Fruit fly (Drosophila melanogaster) whole organism, embryonic: ENCODE results near the gene CG10300.

Experiments
- CG10431 ChIP-seq: fragments of 200-800 bp; sonication (Bioruptor generic); optimal IDR thresholded peaks from 3 replicates; lab custom pipeline; 2018; ENCODE audit warnings: missing biosample characterization, mild to moderate bottlenecking, missing genetic modification characterization
- CG10654 ChIP-seq: fragments of 200-800 bp; sonication (Bioruptor generic); optimal IDR thresholded peaks from 2 replicates; lab custom pipeline; 2016; ENCODE audit warnings: missing biosample characterization, missing genetic modification characterization
- CG11247 ChIP-seq: fragments of 200-800 bp; sonication (Bioruptor generic); IDR thresholded peaks from 2 replicates; pipeline ENCODE4 v1.3.6; 2022; ENCODE audit warnings: missing biosample characterization, missing genetic modification characterization
- CG11504 ChIP-seq: fragments of 200-800 bp; sonication (Bioruptor generic); optimal IDR thresholded peaks from 3 replicates; lab custom pipeline; 2019; ENCODE audit warnings: missing biosample characterization, mild to moderate bottlenecking, missing genetic modification characterization, moderate library complexity
- CG11696 ChIP-seq: fragments of 200-800 bp; sonication (Bioruptor generic); IDR thresholded peaks from 2 replicates; pipeline ENCODE4 v1.3.6; 2022; ENCODE audit warnings: missing biosample characterization, missing genetic modification characterization
- CG11723 ChIP-seq: fragments of 200-800 bp; sonication (Bioruptor generic); optimal IDR thresholded peaks from 2 replicates; lab custom pipeline; 2017; ENCODE audit warnings: missing biosample characterization, mild to moderate bottlenecking, missing genetic modification characterization
- CG13296 ChIP-seq: fragments of 200-800 bp; sonication (Bioruptor generic); optimal IDR thresholded peaks from 3 replicates; lab custom pipeline; 2018; ENCODE audit warnings: missing biosample characterization, mild to moderate bottlenecking, missing genetic modification characterization
- CG14710 ChIP-seq: fragments of 200-800 bp; sonication (Bioruptor generic); optimal IDR thresholded peaks from 3 replicates; lab custom pipeline; 2019; ENCODE audit warnings: missing biosample characterization, mild to moderate bottlenecking, missing genetic modification characterization, moderate library complexity
- CG15514 ChIP-seq: fragments of 200-800 bp; sonication (Bioruptor generic); optimal IDR thresholded peaks from 3 replicates; lab custom pipeline; 2017; ENCODE audit warnings: missing biosample characterization, missing genetic modification characterization, mild to moderate bottlenecking, moderate library complexity, missing genetic modification reagents
- CG18011 ChIP-seq: fragments of 200-800 bp; sonication (Bioruptor generic); optimal IDR thresholded peaks from 2 replicates; lab custom pipeline; 2017; ENCODE audit warnings: missing biosample characterization, missing genetic modification characterization, mild to moderate bottlenecking, moderate library complexity, missing genotype
- CG18764 ChIP-seq: fragments of 200-800 bp; sonication (Bioruptor generic); optimal IDR thresholded peaks from 3 replicates; lab custom pipeline; 2016; ENCODE audit warnings: missing biosample characterization, missing genetic modification characterization
- CG2199 ChIP-seq: fragments of 200-800 bp; sonication (Bioruptor generic); IDR thresholded peaks from 3 replicates; pipeline ENCODE4 v1.3.6; 2022; ENCODE audit warnings: missing biosample characterization, missing genetic modification characterization
- CG30403 ChIP-seq: fragments of 200-800 bp; sonication (Bioruptor generic); optimal IDR thresholded peaks from 3 replicates; lab custom pipeline; 2016; ENCODE audit warnings: missing biosample characterization, missing genetic modification characterization
- CG34422 ChIP-seq: fragments of 200-800 bp; sonication (Bioruptor generic); IDR thresholded peaks from 3 replicates; pipeline ENCODE4 v1.3.6; 2022; ENCODE audit warnings: missing biosample characterization, missing genetic modification characterization
- CG4730 ChIP-seq: fragments of 200-800 bp; sonication (Bioruptor generic); IDR thresholded peaks from 2 replicates; pipeline ENCODE4 v1.3.6; 2022; ENCODE audit warnings: missing biosample characterization, missing genetic modification characterization
- CG6813 ChIP-seq: fragments of 200-800 bp; sonication (Bioruptor generic); optimal IDR thresholded peaks from 2 replicates; lab custom pipeline; 2017; ENCODE audit warnings: missing biosample characterization, missing genetic modification characterization, mild to moderate bottlenecking, moderate library complexity, missing genetic modification reagents
- CG7372 ChIP-seq: fragments of 200-800 bp; sonication (Bioruptor generic); IDR thresholded peaks from 2 replicates; pipeline ENCODE4 v1.3.6; 2022; ENCODE audit warnings: missing biosample characterization, missing genetic modification characterization
- CG7963 ChIP-seq: fragments of 200-800 bp; sonication (Bioruptor generic); IDR thresholded peaks from 3 replicates; pipeline ENCODE4 v1.3.6; 2022; ENCODE audit warnings: missing biosample characterization, missing genetic modification characterization; ENCODE audit not compliant: partially characterized antibody
- CG8281 ChIP-seq: fragments of 200-800 bp; sonication (Bioruptor generic); optimal IDR thresholded peaks from 2 replicates; lab custom pipeline; 2018; ENCODE audit warnings: missing biosample characterization, mild to moderate bottlenecking, missing genetic modification characterization, moderate library complexity
- CG8388 ChIP-seq: fragments of 200-800 bp; sonication (Bioruptor generic); optimal IDR thresholded peaks from 2 replicates; lab custom pipeline; 2019; ENCODE audit warnings: missing biosample characterization, mild to moderate bottlenecking, missing genetic modification characterization, moderate library complexity
- CG8924 ChIP-seq: fragments of 200-800 bp; optimal IDR thresholded peaks from 3 replicates; lab custom pipeline; 2019; ENCODE audit warnings: missing biosample characterization, mild to moderate bottlenecking, missing genetic modification characterization, moderate library complexity
- CG9932 ChIP-seq: fragments of 200-800 bp; sonication (Bioruptor generic); IDR thresholded peaks from 2 replicates; pipeline ENCODE4 v1.3.6; 2022; ENCODE audit warnings: missing biosample characterization, missing genetic modification characterization
- CrebB ChIP-seq: fragments of 200-800 bp; sonication (Bioruptor generic); optimal IDR thresholded peaks from 3 replicates; lab custom pipeline; 2018; ENCODE audit warnings: missing biosample characterization, mild to moderate bottlenecking, missing genetic modification characterization
- D19B ChIP-seq: fragments of 200-800 bp; sonication (Bioruptor generic); optimal IDR thresholded peaks from 2 replicates; lab custom pipeline; 2017; ENCODE audit warnings: missing biosample characterization, mild to moderate bottlenecking, missing genetic modification characterization
- Deaf1 ChIP-seq: fragments of 200-800 bp; optimal IDR thresholded peaks from 3 replicates; lab custom pipeline; 2019; ENCODE audit warnings: missing biosample characterization, mild to moderate bottlenecking, missing genetic modification characterization, moderate library complexity
- Ets65A ChIP-seq: fragments of 200-800 bp; sonication (Bioruptor generic); peaks from one replicate; lab custom pipeline; 2016; ENCODE audit warnings: missing biosample characterization, missing genetic modification characterization
- HLH3B ChIP-seq: fragments of 200-800 bp; sonication (Bioruptor generic); IDR thresholded peaks from 2 replicates; pipeline ENCODE4 v1.3.6; 2022; ENCODE audit warnings: missing biosample characterization, missing genetic modification characterization
- Hey ChIP-seq: fragments of 200-800 bp; sonication (Bioruptor generic); optimal IDR thresholded peaks from 3 replicates; lab custom pipeline; 2018; ENCODE audit warnings: missing biosample characterization, mild to moderate bottlenecking, missing genetic modification characterization
- HmgZ ChIP-seq: fragments of 200-800 bp; sonication (Bioruptor generic); optimal IDR thresholded peaks from 2 replicates; lab custom pipeline; 2018; ENCODE audit warnings: missing biosample characterization, mild to moderate bottlenecking, missing genetic modification characterization
- Hmx ChIP-seq: fragments of 200-800 bp; sonication (Bioruptor generic); optimal IDR thresholded peaks from 2 replicates; lab custom pipeline; 2016; ENCODE audit warnings: missing biosample characterization, missing genetic modification characterization
- Hsf ChIP-seq: fragments of 200-800 bp; sonication (Bioruptor generic); optimal IDR thresholded peaks from 3 replicates; lab custom pipeline; 2016; ENCODE audit warnings: missing biosample characterization, missing genetic modification characterization
- PHDP ChIP-seq: fragments of 200-800 bp; sonication (Bioruptor generic); optimal IDR thresholded peaks from 3 replicates; lab custom pipeline; 2018; ENCODE audit warnings: missing biosample characterization, mild to moderate bottlenecking, missing genetic modification characterization, moderate library complexity
- Sin3A ChIP-seq: fragments of >200 bp; optimal IDR thresholded peaks from 2 replicates; lab custom pipeline; 2018
- Stat92E ChIP-seq, 3 experiments: fragments of >200 bp in 2 of 3; fragments of 200-800 bp in 1 of 3; sonication (Bioruptor generic) in 1 of 3; optimal IDR thresholded peaks; 2 replicates each; lab custom pipeline; 2017 to 2019; ENCODE audit warnings: missing biosample characterization in 3 of 3, missing genetic modification characterization in 3 of 3, mild to moderate bottlenecking in 1 of 3, moderate library complexity in 1 of 3
- Trl ChIP-seq, 3 experiments: fragments of >200 bp in 2 of 3; fragments of 200-800 bp in 1 of 3; sonication (Bioruptor generic) in 1 of 3; optimal IDR thresholded peaks; 2 replicates in 1 of 3; 3 replicates in 2 of 3; lab custom pipeline; 2016 to 2017; ENCODE audit warnings: missing biosample characterization in 1 of 3, missing genetic modification characterization in 1 of 3
- bigmax ChIP-seq: fragments of 200-800 bp; sonication (Bioruptor generic); optimal IDR thresholded peaks from 2 replicates; lab custom pipeline; 2018; ENCODE audit warnings: missing biosample characterization, mild to moderate bottlenecking, missing genetic modification characterization
- bowl ChIP-seq: fragments of 200-800 bp; sonication (Bioruptor generic); IDR thresholded peaks from 2 replicates; pipeline ENCODE4 v1.3.6; 2022; ENCODE audit warnings: missing biosample characterization, missing genetic modification characterization
- dan ChIP-seq: fragments of 200-800 bp; sonication (Bioruptor generic); IDR thresholded peaks from 2 replicates; pipeline ENCODE4 v1.3.6; 2022; ENCODE audit warnings: missing biosample characterization, missing genetic modification characterization
- ewg ChIP-seq: fragments of 200-800 bp; sonication (Bioruptor generic); optimal IDR thresholded peaks from 3 replicates; lab custom pipeline; 2017; ENCODE audit warnings: mild to moderate bottlenecking, missing biosample characterization, missing genetic modification reagents, missing genetic modification characterization
- fd96Cb ChIP-seq: fragments of 200-800 bp; sonication (Bioruptor generic); optimal IDR thresholded peaks from 2 replicates; lab custom pipeline; 2018; ENCODE audit warnings: missing biosample characterization, mild to moderate bottlenecking, missing genetic modification characterization, moderate library complexity
- fru ChIP-seq: fragments of >200 bp; optimal IDR thresholded peaks from 2 replicates; lab custom pipeline; 2017
- fu2 ChIP-seq: fragments of 200-800 bp; sonication (Bioruptor generic); optimal IDR thresholded peaks from 2 replicates; lab custom pipeline; 2016; ENCODE audit warnings: missing biosample characterization, missing genetic modification characterization
- lab ChIP-seq: fragments of 200-800 bp; sonication (Bioruptor generic); optimal IDR thresholded peaks from 3 replicates; lab custom pipeline; 2017; ENCODE audit warnings: missing biosample characterization, missing genetic modification characterization, mild to moderate bottlenecking, moderate library complexity, missing genetic modification reagents
- lola ChIP-seq, 3 experiments: fragments of >200 bp in 2 of 3; fragments of 200-800 bp in 1 of 3; sonication (Bioruptor generic) in 1 of 3; optimal IDR thresholded peaks; 2 replicates each; lab custom pipeline; 2017 to 2019; ENCODE audit warnings: missing biosample characterization in 3 of 3, missing genetic modification characterization in 3 of 3, mild to moderate bottlenecking in 1 of 3, moderate library complexity in 1 of 3
- mirr ChIP-seq: fragments of 200-800 bp; sonication (Bioruptor generic); optimal IDR thresholded peaks from 3 replicates; lab custom pipeline; 2018; ENCODE audit warnings: missing biosample characterization, mild to moderate bottlenecking, missing genetic modification characterization
- nerfin-1 ChIP-seq: fragments of 200-800 bp; sonication (Bioruptor generic); optimal IDR thresholded peaks from 3 replicates; lab custom pipeline; 2019; ENCODE audit warnings: missing biosample characterization, mild to moderate bottlenecking, missing genetic modification characterization, moderate library complexity
- ranshi ChIP-seq: fragments of 200-800 bp; sonication (Bioruptor generic); IDR thresholded peaks from 2 replicates; pipeline ENCODE4 v1.3.6; 2022; ENCODE audit warnings: missing biosample characterization, missing genetic modification characterization
- tll ChIP-seq, 2 experiments: fragments of 200-800 bp in 1 of 2; fragments of >200 bp in 1 of 2; sonication (Bioruptor generic) in 1 of 2; optimal IDR thresholded peaks; 2 replicates each; lab custom pipeline; 2017 to 2019; ENCODE audit warnings: missing biosample characterization in 2 of 2, missing genetic modification characterization in 2 of 2, mild to moderate bottlenecking in 1 of 2, moderate library complexity in 1 of 2

CG10300 gene

dm6 chr3R:23757912-23758607, 46.7 kb downstream of the CG10300 start, which contains the start of the genes PTPMT1 and Hrd3 (continued):
- TF ChIP-seq tll (GFP tag; optimal IDR thresholded peaks at IDR 0.05; lab: Kevin White, UChicago) = peak; percentile 73 to 75
- peak; percentile 98 for TF ChIP-seq CG11504
- peak; percentile 69 for TF ChIP-seq Sin3A (lab: Kevin White, UChicago)
- TF ChIP-seq CG18011 (GFP tag; lab: Kevin White, UChicago) = peak; percentile 92
- TF ChIP-seq CG11247 (GFP tag; lab: Robert Waterston, UW) = peak; percentile 96
- TF ChIP-seq Trl (optimal IDR thresholded peaks at IDR 0.05; lab: Kevin White, UChicago) = no peak
- peak; percentile 97 for TF ChIP-seq Trl (GFP tag; optimal IDR thresholded peaks at IDR 0.05; lab: Kevin White, UChicago)
- peak; percentile 93 for TF ChIP-seq CG10431 (GFP tag; lab: Kevin White, UChicago)
- TF ChIP-seq CG8388 (GFP tag; lab: Kevin White, UChicago) = peak; percentile 97
- TF ChIP-seq CG15514 (GFP tag; lab: Kevin White, UChicago) = peak; percentile 91
- TF ChIP-seq CG13296 (GFP tag; lab: Kevin White, UChicago) = peak; percentile 99
- peak in 1 of 3 experiments; percentile 96 for TF ChIP-seq Stat92E (GFP tag; optimal IDR thresholded peaks at IDR 0.05; lab: Kevin White, UChicago)
- TF ChIP-seq CG7963 (GFP tag; lab: Robert Waterston, UW) = no peak
- TF ChIP-seq lola (GFP tag; optimal IDR thresholded peaks at IDR 0.05; lab: Kevin White, UChicago) = peak in 1 of 3 experiments; percentile 99
- peak; percentile 98 for TF ChIP-seq nerfin-1
- TF ChIP-seq CG4730 (GFP tag; lab: Robert Waterston, UW) = peak; percentile 94
- TF ChIP-seq bowl = peak; percentile 75; the same call in 1 of the 2 replicates
- peak; percentile 97 for TF ChIP-seq Hmx (GFP tag; lab: Kevin White, UChicago)
- TF ChIP-seq CG8924 = peak; percentile 99
- TF ChIP-seq Hey (tag; lab: Kevin White, UChicago) = peak; percentile 90
- TF ChIP-seq fu2 (GFP tag; lab: Kevin White, UChicago) = peak; percentile 96
- TF ChIP-seq CG14710 (tag; lab: Kevin White, UChicago) = peak; percentile 98
- peak; percentile 100 for TF ChIP-seq CG30403 (GFP tag; lab: Kevin White, UChicago)
- TF ChIP-seq D19B = peak; percentile 96
- TF ChIP-seq CG6813 (GFP tag; lab: Kevin White, UChicago) = peak; percentile 96
- peak; percentile 97 for TF ChIP-seq CG9932 (GFP tag; lab: Robert Waterston, UW)
- peak; percentile 83 for TF ChIP-seq CG11696 (GFP tag; lab: Robert Waterston, UW)
- peak; percentile 100 for TF ChIP-seq Ets65A (GFP tag; lab: Kevin White, UChicago)
- TF ChIP-seq PHDP = peak; percentile 98
- peak; percentile 93 for TF ChIP-seq CG8281 (tag; lab: Kevin White, UChicago)
- peak; percentile 89 for TF ChIP-seq dan
- TF ChIP-seq mirr (GFP tag; lab: Kevin White, UChicago) = peak; percentile 91
- TF ChIP-seq CG7372 (GFP tag; lab: Robert Waterston, UW) = peak; percentile 95
- TF ChIP-seq ewg (GFP tag; lab: Kevin White, UChicago) = peak; percentile 96
- peak; percentile 98 for TF ChIP-seq lab (GFP tag; lab: Kevin White, UChicago)
- peak; percentile 96; the same call in 1 of the 2 replicates for TF ChIP-seq ranshi (GFP tag; lab: Robert Waterston, UW)
- peak; percentile 92 for TF ChIP-seq CrebB (tag; lab: Kevin White, UChicago)
- peak; percentile 78; the same call in 1 of the 3 replicates for TF ChIP-seq CG2199 (GFP tag; lab: Robert Waterston, UW)
- TF ChIP-seq Deaf1 (tag; lab: Kevin White, UChicago) = peak; percentile 86
- peak; percentile 96 for TF ChIP-seq CG18764
- TF ChIP-seq CG11723 (GFP tag; lab: Kevin White, UChicago) = peak; percentile 98
- peak; percentile 99 for TF ChIP-seq Hsf (GFP tag; lab: Kevin White, UChicago)
- TF ChIP-seq fru = no peak
- peak; percentile 48 for TF ChIP-seq bigmax
- peak; percentile 98 for TF ChIP-seq HmgZ
- peak; percentile 98 for TF ChIP-seq CG10654 (GFP tag; lab: Kevin White, UChicago)
- peak; percentile 93 for TF ChIP-seq HLH3B (GFP tag; lab: Robert Waterston, UW)
- peak; percentile 99 for TF ChIP-seq fd96Cb
- TF ChIP-seq CG34422 (GFP tag; lab: Robert Waterston, UW) = peak; percentile 95
